Fruit fly (Drosophila melanogaster) ovary, adult (tissue): ENCODE measurements around the gene Pop4.
A peak's percentile ranks its signal among the peaks of the same experiment; 100 is the strongest.

Experiments
- CG17801 ChIP-seq: fragments of 200-800 bp; optimal IDR thresholded peaks from 2 replicates; lab custom pipeline; 2019; ENCODE audit warnings: missing biosample characterization, mild to moderate bottlenecking, missing genetic modification characterization, moderate library complexity; ENCODE audit not compliant: partially characterized antibody

The Pop4 gene

dm6 chr3L:7978550-7978776 is at the start of gene Pop4:
TSS of gene Pop4 (minus strand) at chr3L:7978650.
- no peak for TF ChIP-seq CG17801 (GFP tag; lab: Kevin White, UChicago)

DNA sequence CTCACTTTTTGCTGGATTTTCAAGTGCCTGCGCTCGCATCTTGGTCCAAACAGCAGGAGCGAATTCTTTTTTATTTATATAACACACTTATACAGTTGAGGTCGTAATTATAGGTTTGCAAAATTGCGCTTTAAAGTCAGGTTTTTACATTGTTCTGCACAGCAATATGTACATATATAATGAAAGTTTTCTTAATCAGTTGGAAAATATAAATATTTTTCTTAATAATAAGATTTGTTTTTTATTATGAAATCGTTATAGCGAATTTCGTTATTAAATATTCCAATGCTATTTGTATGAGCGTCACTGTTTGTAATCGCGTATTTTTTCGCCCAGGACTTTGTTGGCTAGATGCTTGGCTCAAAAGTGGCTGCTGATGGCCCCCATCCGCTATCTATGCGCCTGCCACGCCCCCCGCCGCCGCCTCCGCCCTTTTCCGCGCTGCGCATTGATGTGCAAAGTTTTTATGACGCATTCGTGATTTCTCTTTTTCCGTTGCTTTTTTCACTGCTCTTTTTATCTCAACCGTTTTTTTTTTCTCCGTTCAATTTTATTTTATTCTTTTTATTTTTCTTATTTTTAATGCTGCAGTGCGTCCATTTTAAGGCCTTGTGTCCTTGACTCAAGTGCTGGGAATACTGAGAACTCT is 49.3 kb upstream of the Pop4 start:
- TF ChIP-seq CG17801 (GFP tag; lab: Kevin White, UChicago): no peak

- TF ChIP-seq CG17801 (GFP tag; lab: Kevin White, UChicago): no peak
Measured at dm6 chr3L:8027212-8027611, 48.8 kb upstream of the Pop4 start.

DNA sequence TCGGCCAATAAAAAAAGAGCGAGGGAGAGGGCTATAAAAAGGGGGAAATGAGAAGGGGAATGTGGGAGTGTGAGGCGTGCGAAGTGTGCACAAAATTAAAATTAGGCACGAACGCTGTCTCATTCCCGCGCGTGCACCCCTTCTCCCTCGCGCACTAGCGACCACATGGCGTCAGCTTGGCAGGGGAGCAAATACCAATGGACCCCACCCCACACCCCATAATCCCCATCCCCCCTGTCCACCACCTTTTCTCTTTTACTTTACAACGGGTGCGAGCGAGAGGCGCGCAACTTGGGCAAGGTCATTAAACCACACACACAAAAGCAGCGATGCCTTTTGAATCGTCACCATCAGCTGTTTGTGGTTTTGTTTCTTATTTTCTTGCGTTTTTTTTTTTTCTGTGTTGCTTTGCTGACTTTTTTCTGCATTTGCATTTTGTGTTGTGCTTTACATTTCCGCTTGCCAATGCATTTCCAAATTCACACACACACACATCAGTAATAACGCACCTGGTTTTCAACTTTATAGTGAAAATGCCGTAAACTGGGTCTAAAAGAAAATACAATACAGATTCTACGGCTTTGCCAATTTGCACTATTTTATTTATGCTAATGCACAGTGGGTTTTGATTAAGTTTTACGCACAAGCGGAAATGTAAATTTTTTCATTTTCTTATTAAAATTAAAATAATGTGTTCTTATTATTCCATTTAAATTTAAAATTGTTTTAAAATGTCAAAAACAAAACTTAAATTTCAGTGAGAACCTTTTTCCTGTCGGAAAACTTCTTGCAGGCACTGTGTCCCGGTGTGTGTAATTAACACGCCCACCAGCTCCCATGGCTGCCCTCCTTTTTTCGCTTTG is 46.1 kb upstream of the Pop4 start:
- peak; percentile 84 for TF ChIP-seq CG17801 (GFP tag; lab: Kevin White, UChicago)

DNA sequence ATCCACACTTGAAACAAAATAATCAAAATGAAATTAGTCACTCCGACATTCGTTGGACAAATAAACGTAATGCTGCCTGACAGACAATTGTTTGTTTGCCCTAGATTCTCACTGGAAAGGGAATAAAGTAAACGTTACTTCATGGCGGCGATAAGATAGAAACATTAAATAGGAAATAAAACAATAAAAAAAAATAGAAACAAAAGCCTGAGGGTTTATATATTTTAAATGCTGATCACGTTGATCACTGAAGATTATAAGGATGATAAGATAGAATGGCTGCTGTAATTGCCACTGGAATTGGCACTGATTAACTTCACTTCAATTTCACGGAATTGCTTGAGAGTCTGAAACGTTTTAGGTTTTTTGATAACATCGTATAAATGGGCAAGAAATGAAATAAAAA is 40.2 kb upstream of the Pop4 start:
- TF ChIP-seq CG17801 (GFP tag; lab: Kevin White, UChicago): no peak

DNA sequence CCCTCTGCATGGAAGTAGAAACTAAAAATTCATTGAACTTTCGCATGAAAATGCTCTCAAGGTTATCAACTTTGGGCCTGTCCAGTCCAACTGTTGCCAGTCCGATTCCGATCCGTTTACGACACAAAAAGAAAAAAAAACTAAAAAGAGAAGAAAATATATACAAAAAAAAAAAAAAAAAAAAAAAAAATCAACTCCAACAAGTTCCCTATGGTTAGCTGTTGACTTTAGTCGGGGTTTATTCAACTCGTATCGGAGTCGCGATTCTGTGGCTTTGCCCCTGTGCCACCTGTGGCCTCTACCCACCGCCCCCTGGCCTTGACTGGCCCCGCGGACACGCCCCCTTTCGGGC is 35.4 kb upstream of the Pop4 start:
- no peak for TF ChIP-seq CG17801 (GFP tag; lab: Kevin White, UChicago)

DNA sequence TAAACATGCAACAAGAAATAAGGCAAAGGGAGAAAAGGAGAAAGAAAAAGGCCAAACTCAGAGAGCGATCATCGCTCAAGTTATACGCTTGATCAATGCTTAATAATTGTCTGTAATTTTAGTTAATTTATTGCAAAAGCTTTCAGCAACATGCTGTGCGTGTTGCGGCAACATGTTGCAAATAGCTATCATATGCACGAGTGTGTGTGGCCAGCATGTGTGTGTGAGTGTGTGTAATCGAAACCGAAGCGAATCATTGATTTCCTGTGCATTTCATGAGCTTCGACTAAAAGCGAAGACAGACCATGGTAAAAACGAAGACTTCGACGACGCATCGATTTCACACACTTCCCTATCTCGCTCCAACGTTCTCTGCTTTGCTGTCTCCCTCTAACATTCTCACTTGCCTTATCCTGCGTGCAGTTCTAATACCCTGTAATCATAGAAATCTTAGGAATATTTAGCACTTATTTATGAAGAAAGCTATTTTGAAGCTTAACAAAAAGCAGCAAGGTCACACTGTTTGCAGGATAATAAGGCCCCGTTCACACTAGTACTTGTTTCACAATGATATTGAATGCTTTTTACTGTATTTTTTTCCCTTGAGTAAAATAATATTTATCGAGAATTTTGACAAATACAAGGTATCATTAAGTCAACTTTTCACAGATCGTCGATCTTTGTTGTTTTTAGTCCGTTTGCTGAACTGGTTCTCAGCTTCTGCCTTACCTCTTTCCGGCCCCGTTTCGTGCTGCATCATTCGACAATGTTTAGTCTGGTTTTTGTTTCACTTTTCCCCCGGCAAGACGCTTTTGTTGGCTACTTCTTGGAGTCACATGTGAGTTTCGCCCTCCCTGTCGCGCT is 34.8 kb upstream of the Pop4 start:
- no peak for TF ChIP-seq CG17801 (GFP tag; lab: Kevin White, UChicago)

DNA sequence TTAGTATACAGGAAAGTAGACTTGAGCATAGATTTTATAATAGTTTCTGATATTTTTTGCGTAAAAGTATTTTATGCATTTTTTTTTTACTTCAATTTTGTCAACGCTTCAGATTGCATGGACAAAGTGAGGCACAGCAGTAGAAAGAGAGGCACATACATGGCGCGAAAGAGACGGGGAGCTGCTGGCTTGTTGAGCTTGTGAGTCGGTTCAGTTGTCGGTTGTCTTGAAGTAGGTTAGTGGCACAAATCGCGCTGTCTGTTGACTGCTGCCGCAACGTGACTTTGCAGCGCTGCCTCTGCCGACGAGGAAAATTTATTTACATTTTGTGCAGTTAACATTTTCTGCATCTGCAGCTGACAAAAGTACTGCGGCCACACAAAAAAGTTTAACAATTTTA is 27.3 kb upstream of the Pop4 start:
- TF ChIP-seq CG17801 (GFP tag; lab: Kevin White, UChicago): no peak

- no peak for TF ChIP-seq CG17801 (GFP tag; lab: Kevin White, UChicago)
Measured at dm6 chr3L:8001057-8001597, 22.7 kb upstream of the Pop4 start.

DNA sequence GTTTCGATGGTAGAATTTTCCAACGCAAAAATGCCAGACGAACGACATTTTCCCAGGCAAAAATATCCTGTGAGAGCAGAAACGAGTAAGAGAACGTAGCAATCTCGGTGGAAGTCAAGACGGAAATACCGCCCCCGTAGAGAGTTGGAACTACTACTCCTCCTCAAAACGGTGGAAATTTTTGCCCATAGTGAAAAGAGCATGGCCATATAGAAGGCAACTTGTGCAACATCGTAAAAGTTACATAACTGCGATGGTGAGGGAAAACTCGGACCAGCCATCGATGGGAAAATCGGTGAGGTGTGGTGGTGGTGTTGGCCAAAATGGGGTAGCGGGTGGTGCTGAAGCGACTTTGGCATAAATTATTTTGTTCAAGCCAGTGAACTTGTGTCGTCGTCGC is 21.5 kb upstream of the Pop4 start:
- no peak for TF ChIP-seq CG17801 (GFP tag; lab: Kevin White, UChicago)

DNA sequence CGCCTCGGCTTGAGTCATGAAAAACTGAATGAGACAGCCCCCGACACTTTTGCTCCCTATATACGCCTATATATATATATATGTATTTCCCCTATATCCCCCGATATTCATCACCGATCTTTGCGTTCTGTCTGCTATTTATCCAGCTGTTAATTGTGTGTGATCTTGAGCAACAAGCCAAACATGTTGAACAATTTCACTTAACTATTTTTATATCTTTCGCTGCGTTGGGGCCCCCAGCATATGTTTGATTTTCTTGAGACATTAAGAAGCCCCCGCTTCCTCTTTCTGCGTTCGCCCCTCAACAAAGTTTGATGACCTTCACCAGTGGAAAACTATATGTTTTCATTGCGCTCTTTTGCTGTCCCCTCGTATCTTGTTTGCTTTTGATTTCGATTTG is 17.9 kb upstream of the Pop4 start:
- no peak for TF ChIP-seq CG17801 (GFP tag; lab: Kevin White, UChicago)

DNA sequence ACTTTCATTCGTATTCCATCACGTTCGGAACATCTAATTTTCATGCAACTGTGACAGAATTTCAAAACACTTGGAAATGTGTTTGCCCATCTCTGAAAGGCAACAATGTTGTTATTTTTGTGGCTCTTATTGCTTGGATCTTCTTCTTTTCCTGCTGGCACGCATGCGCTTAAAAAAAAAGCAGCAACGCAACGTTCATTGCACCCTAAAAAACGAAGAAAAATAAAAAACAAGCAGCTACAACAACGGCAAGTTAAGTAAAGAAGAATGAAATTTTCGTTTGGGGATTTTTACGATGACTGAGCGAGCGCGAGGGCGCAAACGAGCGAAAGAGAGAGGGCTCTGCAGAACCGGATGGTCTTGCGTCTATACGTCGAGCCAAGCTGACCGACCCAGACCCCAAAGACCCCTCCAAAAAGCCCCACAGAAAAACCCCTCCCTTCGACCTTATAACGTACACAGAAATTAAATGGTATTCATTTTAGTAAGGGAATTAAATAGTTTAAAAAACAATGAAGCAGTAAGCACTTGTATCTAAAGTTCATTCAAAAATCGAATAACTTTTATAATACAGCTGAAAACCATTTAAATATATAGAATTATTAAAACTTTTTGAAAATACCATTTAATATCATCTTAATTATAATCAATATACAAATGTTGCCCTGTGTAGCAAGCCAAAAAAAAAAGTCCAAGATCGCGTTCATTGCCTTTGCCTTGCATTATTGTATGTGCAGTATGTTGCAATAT is 15.3 kb upstream of the Pop4 start:
- no peak for TF ChIP-seq CG17801 (GFP tag; lab: Kevin White, UChicago)

DNA sequence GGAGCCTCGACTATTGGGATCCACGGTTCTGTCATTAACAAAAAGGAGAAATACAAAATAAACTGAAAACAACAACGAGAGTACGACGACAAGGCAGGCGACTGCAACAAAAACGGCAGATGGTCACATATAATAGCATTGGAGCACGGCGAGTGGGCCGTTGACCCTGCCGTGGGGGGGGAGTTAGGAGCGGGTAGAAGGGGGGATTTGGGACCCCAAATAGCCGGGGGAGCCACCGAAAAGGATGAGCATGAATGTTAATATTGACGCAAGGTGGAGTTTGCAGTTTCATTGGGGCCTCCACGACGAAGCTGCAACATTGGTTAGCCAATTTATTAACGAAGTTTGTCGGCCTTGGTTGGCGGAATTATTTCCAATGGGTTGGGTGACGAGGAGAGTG is 14.4 kb upstream of the Pop4 start:
- TF ChIP-seq CG17801 (GFP tag; lab: Kevin White, UChicago): no peak

DNA sequence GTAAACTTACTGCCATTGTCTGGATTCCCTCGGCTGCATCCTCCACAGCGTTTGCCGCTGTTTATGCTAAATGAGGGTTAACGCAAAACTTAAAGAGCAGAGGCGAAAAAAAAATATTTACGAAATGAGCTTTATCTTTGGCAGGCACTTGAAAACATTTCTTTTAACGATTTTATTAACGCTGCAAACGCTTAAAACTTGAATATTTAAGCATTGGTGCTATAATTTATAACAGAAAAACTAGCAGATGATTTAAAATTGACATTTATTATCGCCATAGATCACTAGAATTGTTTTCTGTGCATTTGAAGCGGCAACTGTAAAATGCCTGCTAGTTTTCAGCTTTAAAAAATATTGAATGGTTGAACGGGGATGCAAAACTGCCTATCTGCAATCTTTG is 11.8 kb upstream of the Pop4 start:
- no peak for TF ChIP-seq CG17801 (GFP tag; lab: Kevin White, UChicago)
